Fruit fly (Drosophila melanogaster): Measurements from ENCODE around the gene CG34112.

dm6 chr3R:4359625-4360024, 34.4 kb downstream of the CG34112 start, which contains the start of gene CG1090:
- TF ChIP-seq dmrt93B (GFP tag; optimal IDR thresholded peaks at IDR 0.05) (no peak), Abd-B (GFP tag; optimal IDR thresholded peaks at IDR 0.05) (no peak), dl (GFP tag; optimal IDR thresholded peaks at IDR 0.05; ENCODE audit: insufficient read depth in 1 of 2, partially characterized antibody in 2 of 2) (no peak), sv (GFP tag; optimal IDR thresholded peaks at IDR 0.05) (no peak), psq (GFP tag; optimal IDR thresholded peaks at IDR 0.05) (no peak), CG9705 (GFP tag; optimal IDR thresholded peaks at IDR 0.05) (no peak), fru (GFP tag; optimal IDR thresholded peaks at IDR 0.05) (no peak), Sp1 (GFP tag; optimal IDR thresholded peaks at IDR 0.05) (no peak), lola (GFP tag; optimal IDR thresholded peaks at IDR 0.05) (no peak), sage (GFP tag; optimal IDR thresholded peaks at IDR 0.05) (no peak), br (GFP tag; optimal IDR thresholded peaks at IDR 0.05) (no peak), pan (optimal IDR thresholded peaks at IDR 0.05) (no peak), Dfd (GFP tag; optimal IDR thresholded peaks at IDR 0.05) (no peak), Mio (GFP tag; optimal IDR thresholded peaks at IDR 0.05) (no peak)
